Fruit fly (Drosophila melanogaster) whole organism, pupa: Measurements from ENCODE around the gene CG42724.

Source experiments
- CG10348 ChIP-seq: fragments of 200-800 bp; sonication (Bioruptor generic); IDR thresholded peaks from 2 replicates; pipeline ENCODE4 v1.3.6; 2022; ENCODE audit warnings: missing biosample characterization, missing genetic modification characterization
- CG12605 ChIP-seq: fragments of 200-800 bp; sonication (Bioruptor generic); IDR thresholded peaks from 2 replicates; pipeline ENCODE4 v1.3.6; 2022; ENCODE audit warnings: missing biosample characterization, missing genetic modification characterization
- CG13204 ChIP-seq: fragments of 200-800 bp; sonication (Bioruptor generic); optimal IDR thresholded peaks from 2 replicates; lab custom pipeline; 2018; ENCODE audit warnings: missing biosample characterization, mild to moderate bottlenecking, missing genetic modification characterization, moderate library complexity
- CG14655 ChIP-seq: fragments of 200-800 bp; sonication (Bioruptor generic); optimal IDR thresholded peaks from 3 replicates; lab custom pipeline; 2017; ENCODE audit warnings: mild to moderate bottlenecking, missing biosample characterization, missing genetic modification reagents, missing genetic modification characterization
- CG15710 ChIP-seq: fragments of 200-800 bp; sonication (Bioruptor generic); optimal IDR thresholded peaks from 2 replicates; lab custom pipeline; 2018; ENCODE audit warnings: missing biosample characterization, mild to moderate bottlenecking, missing genetic modification characterization, moderate library complexity
- CG17806 ChIP-seq: fragments of 200-800 bp; sonication (Bioruptor generic); optimal IDR thresholded peaks from 2 replicates; lab custom pipeline; 2018; ENCODE audit warnings: missing biosample characterization, mild to moderate bottlenecking, missing genetic modification characterization, moderate library complexity
- CG32121 ChIP-seq: fragments of 200-800 bp; sonication (Bioruptor generic); IDR thresholded peaks from 2 replicates; pipeline ENCODE4 v1.3.6; 2022; ENCODE audit warnings: missing biosample characterization, missing genetic modification characterization
- CG34367 ChIP-seq: fragments of 200-800 bp; sonication (Bioruptor generic); optimal IDR thresholded peaks from 2 replicates; lab custom pipeline; 2018; ENCODE audit warnings: missing biosample characterization, mild to moderate bottlenecking, missing genetic modification characterization
- CG4496 ChIP-seq: fragments of 200-800 bp; sonication (Bioruptor generic); IDR thresholded peaks from 3 replicates; pipeline ENCODE4 v1.3.6; 2022; ENCODE audit warnings: missing biosample characterization, missing genetic modification characterization
- CG8159 ChIP-seq: fragments of 200-800 bp; sonication (Bioruptor generic); optimal IDR thresholded peaks from 3 replicates; lab custom pipeline; 2018; ENCODE audit warnings: missing biosample characterization, mild to moderate bottlenecking, missing genetic modification characterization, moderate library complexity
- CG8301 ChIP-seq: fragments of 200-800 bp; sonication (Bioruptor generic); optimal IDR thresholded peaks from 2 replicates; lab custom pipeline; 2018; ENCODE audit warnings: missing biosample characterization, mild to moderate bottlenecking, missing genetic modification characterization
- CG9948 ChIP-seq: fragments of 200-800 bp; sonication (Bioruptor generic); optimal IDR thresholded peaks from 2 replicates; lab custom pipeline; 2018; ENCODE audit warnings: missing biosample characterization, mild to moderate bottlenecking, missing genetic modification characterization, moderate library complexity
- D1 ChIP-seq: fragments of 200-800 bp; sonication (Bioruptor generic); optimal IDR thresholded peaks from 2 replicates; lab custom pipeline; 2018; ENCODE audit warnings: missing biosample characterization, mild to moderate bottlenecking, missing genetic modification characterization, moderate library complexity
- EcR ChIP-seq: fragments of 200-800 bp; sonication (Bioruptor generic); optimal IDR thresholded peaks from 3 replicates; lab custom pipeline; 2019; ENCODE audit warnings: missing biosample characterization, missing genetic modification characterization, mild to moderate bottlenecking, moderate library complexity, missing genetic modification reagents
- Ets98B ChIP-seq: fragments of 200-800 bp; sonication (Bioruptor generic); IDR thresholded peaks from 2 replicates; pipeline ENCODE4 v1.3.6; 2022; ENCODE audit warnings: missing biosample characterization, missing genetic modification characterization
- Pif1A ChIP-seq: fragments of 200-800 bp; sonication (Bioruptor generic); optimal IDR thresholded peaks from 3 replicates; lab custom pipeline; 2016; ENCODE audit warnings: missing biosample characterization, missing genetic modification characterization
- Pif1B ChIP-seq: fragments of 200-800 bp; sonication (Bioruptor generic); optimal IDR thresholded peaks from 3 replicates; lab custom pipeline; 2016; ENCODE audit warnings: missing biosample characterization, missing genetic modification characterization
- Snoo ChIP-seq: fragments of 200-800 bp; sonication (Bioruptor generic); optimal IDR thresholded peaks from 3 replicates; lab custom pipeline; 2017; ENCODE audit warnings: missing biosample characterization, mild to moderate bottlenecking, missing genetic modification characterization, inconsistent platforms
- fd96Ca ChIP-seq: fragments of 200-800 bp; sonication (Bioruptor generic); IDR thresholded peaks from 3 replicates; pipeline ENCODE4 v1.3.6; 2022; ENCODE audit warnings: missing biosample characterization, missing genetic modification characterization
- gl ChIP-seq: fragments of 200-800 bp; sonication (Bioruptor generic); optimal IDR thresholded peaks from 2 replicates; lab custom pipeline; 2018; ENCODE audit warnings: missing biosample characterization, mild to moderate bottlenecking, missing genetic modification characterization
- rn ChIP-seq: fragments of 200-800 bp; sonication (Bioruptor generic); IDR thresholded peaks from 2 replicates; pipeline ENCODE4 v1.3.6; 2022; ENCODE audit warnings: missing biosample characterization, missing genetic modification characterization

Gene CG42724

dm6 chr3R:6348943-6349342 lies 19.1 kb downstream of the CG42724 start, which contains the start of gene Hr83:
Gene Hr83, plus strand, starts transcription at chr3R:6349243.
- TF ChIP-seq CG8301 (tag; lab: Kevin White, UChicago): no peak
- TF ChIP-seq CG9948 (tag; lab: Kevin White, UChicago): no peak
- TF ChIP-seq Pif1B (GFP tag; lab: Kevin White, UChicago): no peak
- no peak for TF ChIP-seq Snoo
- no peak for TF ChIP-seq EcR (GFP tag; lab: Kevin White, UChicago)
- no peak for TF ChIP-seq CG13204 (GFP tag; lab: Kevin White, UChicago)
- no peak for TF ChIP-seq CG4496 (GFP tag; lab: Robert Waterston, UW)
- TF ChIP-seq CG15710 (tag; lab: Kevin White, UChicago): no peak
- TF ChIP-seq CG34367: no peak
- TF ChIP-seq gl (tag; lab: Kevin White, UChicago): no peak
- TF ChIP-seq D1 (tag; lab: Kevin White, UChicago): no peak
- TF ChIP-seq CG12605: no peak
- TF ChIP-seq CG14655 (GFP tag; lab: Kevin White, UChicago): no peak
- TF ChIP-seq CG32121: no peak
- no peak for TF ChIP-seq Ets98B (GFP tag; lab: Robert Waterston, UW)
- TF ChIP-seq CG8159 (tag; lab: Kevin White, UChicago): no peak
- TF ChIP-seq CG17806 (tag; lab: Kevin White, UChicago): no peak
- TF ChIP-seq, all 21 proteins: peak for 0

DNA sequence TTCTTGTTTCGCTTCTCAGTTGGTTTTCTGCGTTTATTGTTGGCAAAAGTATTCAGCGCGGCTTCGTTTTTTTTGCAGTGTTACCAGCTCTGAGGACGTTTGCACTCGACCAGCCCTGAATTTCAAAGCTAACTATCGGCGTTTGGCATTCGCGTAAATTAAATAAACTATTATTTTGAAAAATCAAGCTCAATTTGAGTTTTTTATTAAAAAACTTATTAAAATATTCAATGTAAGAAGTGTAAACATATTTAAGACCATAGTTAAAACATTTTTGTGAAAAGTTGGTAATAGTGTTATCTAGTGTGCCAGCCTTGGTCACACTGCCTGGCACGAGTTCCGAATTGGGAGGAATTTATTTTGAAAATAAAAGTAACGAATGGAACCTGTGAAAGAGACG lies 22.3 kb downstream of the CG42724 start, which contains the start of the genes SmD2 and CG18048:
Gene SmD2 (minus strand): TSS at position 98 of the 400 bp plus-strand sequence.
Gene CG18048 (plus strand): TSS at position 298 of the 400 bp plus-strand sequence.
- TF ChIP-seq rn (no peak), CG13204 (GFP tag; lab: Kevin White, UChicago) (no peak), Pif1B (GFP tag; lab: Kevin White, UChicago) (no peak), CG12605 (no peak), CG14655 (GFP tag; lab: Kevin White, UChicago) (no peak), CG8159 (tag; lab: Kevin White, UChicago) (no peak), CG32121 (no peak), fd96Ca (GFP tag; lab: Robert Waterston, UW) (no peak), CG4496 (GFP tag; lab: Robert Waterston, UW) (no peak), CG15710 (tag; lab: Kevin White, UChicago) (no peak), CG10348 (GFP tag; lab: Robert Waterston, UW) (no peak), Pif1A (GFP tag; lab: Kevin White, UChicago) (no peak), CG8301 (tag; lab: Kevin White, UChicago) (no peak), EcR (GFP tag; lab: Kevin White, UChicago) (no peak), CG9948 (tag; lab: Kevin White, UChicago) (no peak), Ets98B (GFP tag; lab: Robert Waterston, UW) (no peak), D1 (tag; lab: Kevin White, UChicago) (no peak)
- TF ChIP-seq, all 21 proteins: peak for 0

DNA sequence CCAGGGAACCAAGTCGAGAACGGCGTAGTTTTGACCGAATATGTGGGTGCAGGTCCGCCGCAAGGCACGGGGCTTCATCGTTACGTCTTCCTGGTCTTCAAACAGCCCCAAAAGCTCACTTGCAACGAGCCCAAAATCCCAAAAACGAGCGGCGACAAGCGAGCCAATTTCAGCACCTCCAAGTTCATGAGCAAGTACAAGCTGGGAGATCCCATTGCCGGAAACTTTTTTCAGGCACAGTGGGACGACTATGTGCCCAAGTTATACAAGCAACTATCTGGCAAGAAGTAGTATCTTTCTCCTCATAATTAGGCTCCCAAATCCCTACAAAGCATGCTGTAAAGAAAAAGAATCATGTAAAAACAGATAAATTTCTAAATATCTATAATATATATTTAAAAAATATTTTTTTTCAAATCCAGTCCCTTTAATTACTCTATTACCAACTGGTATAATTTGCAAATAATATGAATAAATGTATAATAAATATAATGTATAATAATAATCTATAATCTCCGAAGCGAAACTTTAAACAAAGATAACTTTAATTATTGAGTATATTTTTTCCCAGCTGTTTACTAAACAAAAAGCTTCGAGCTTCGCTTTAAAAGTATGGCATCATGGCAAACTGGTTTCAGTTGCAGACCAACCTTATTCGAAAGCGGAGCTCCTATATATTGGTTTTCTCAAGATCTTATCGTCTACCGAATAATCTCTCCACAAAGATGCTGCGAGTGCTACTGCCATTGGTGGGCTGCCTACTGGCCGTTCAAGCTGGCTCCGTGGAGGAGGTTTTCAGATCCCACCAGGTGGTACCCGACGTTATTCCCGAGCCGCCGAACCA lies 24.5 kb downstream of the CG42724 start, which contains the start of gene CG17919:
Gene CG17919 (plus strand): TSS at position 634 of the 844 bp plus-strand sequence.
- TF ChIP-seq CG15710 (tag; lab: Kevin White, UChicago) (no peak), Ets98B (GFP tag; lab: Robert Waterston, UW) (peak; percentile 6; the same call in 1 of the 2 replicates), CG8159 (tag; lab: Kevin White, UChicago) (peak; percentile 8), CG9948 (tag; lab: Kevin White, UChicago) (no peak), D1 (tag; lab: Kevin White, UChicago) (peak; percentile 11), CG14655 (GFP tag; lab: Kevin White, UChicago) (no peak), Pif1A (GFP tag; lab: Kevin White, UChicago) (peak; percentile 12), CG12605 (no peak), fd96Ca (GFP tag; lab: Robert Waterston, UW) (peak; percentile 34; the same call in 1 of the 3 replicates), CG17806 (tag; lab: Kevin White, UChicago) (no peak), CG8301 (tag; lab: Kevin White, UChicago) (no peak), CG10348 (GFP tag; lab: Robert Waterston, UW) (no peak), CG34367 (no peak), Pif1B (GFP tag; lab: Kevin White, UChicago) (peak; percentile 26), CG4496 (GFP tag; lab: Robert Waterston, UW) (no peak), CG32121 (0 out of 2 replicates have a peak, but pooled peaks have one; percentile 12), Snoo (no peak), EcR (GFP tag; lab: Kevin White, UChicago) (no peak)
- TF ChIP-seq, all 21 proteins: peak for 7

DNA sequence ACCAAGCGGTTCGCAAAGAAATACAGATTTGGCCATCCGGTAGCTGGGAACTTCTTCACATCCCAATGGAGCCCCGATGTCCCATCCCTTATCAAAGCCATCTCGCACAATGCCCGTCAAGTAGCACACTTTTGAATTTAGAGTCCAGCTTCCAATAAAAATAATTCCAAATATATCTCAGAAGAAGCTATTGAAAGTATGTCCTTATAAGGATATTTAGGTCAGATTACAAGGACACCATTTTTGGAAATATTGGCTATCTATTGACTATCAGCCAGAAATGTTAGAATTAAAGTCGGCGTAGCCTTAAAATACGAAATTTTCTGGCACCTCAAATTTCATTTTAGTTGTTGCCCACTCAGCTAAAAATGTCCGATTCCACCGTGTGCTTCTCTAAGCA lies 25.4 kb downstream of the CG42724 start, which contains the start of gene CG10298:
Gene CG10298 (plus strand): TSS at position 301 of the 400 bp plus-strand sequence.
- TF ChIP-seq Snoo (no peak), CG13204 (GFP tag; lab: Kevin White, UChicago) (no peak), CG8301 (tag; lab: Kevin White, UChicago) (no peak), EcR (GFP tag; lab: Kevin White, UChicago) (no peak), CG34367 (no peak), CG8159 (tag; lab: Kevin White, UChicago) (no peak)

dm6 chr3R:6341668-6342067 lies 26.4 kb downstream of the CG42724 start, which contains the start of gene CG17917:
Gene CG17917, plus strand, starts transcription at chr3R:6341968.
- TF ChIP-seq CG34367: no peak
- no peak for TF ChIP-seq Ets98B (GFP tag; lab: Robert Waterston, UW)
- TF ChIP-seq fd96Ca (GFP tag; lab: Robert Waterston, UW): no peak
